Worm (Caenorhabditis elegans) whole organism, L4 larva: ENCODE data around the gene cht-4.

Experiments
- Y75B8A.6 ChIP-seq: fragments of 200-800 bp; sonication (Bioruptor generic); IDR thresholded peaks from 2 replicates; pipeline ENCODE4 v1.3.6; 2022; ENCODE audit warnings: missing genetic modification reagents, missing genetic modification characterization, missing compliant biosample characterization
- aha-1 ChIP-seq: fragments of 150-350 bp; peaks from one replicate; lab custom pipeline; 2014; ENCODE audit warnings: missing biosample characterization, missing genetic modification characterization
- ceh-20 ChIP-seq: fragments of 200-800 bp; sonication (Bioruptor generic); IDR thresholded peaks from 2 replicates; pipeline ENCODE4 v1.3.6; 2022; ENCODE audit warnings: missing genetic modification reagents, missing genetic modification characterization, missing compliant biosample characterization
- ceh-32 ChIP-seq: sonication (generic microtip); optimal IDR thresholded peaks from 2 replicates; lab custom pipeline; 2016; ENCODE audit warnings: mild to moderate bottlenecking, missing genetic modification characterization, missing compliant biosample characterization; ENCODE audit not compliant: poor library complexity
- daf-16 ChIP-seq, 3 experiments: sonication (generic microtip); optimal IDR thresholded peaks; 2 replicates each; lab custom pipeline; 2016 to 2017; ENCODE audit warnings: missing genetic modification characterization in 3 of 3, missing genetic modification reagents in 3 of 3, mild to moderate bottlenecking in 2 of 3, missing compliant biosample characterization in 2 of 3, missing biosample characterization in 1 of 3, moderate library complexity in 1 of 3
- daf-8 ChIP-seq: fragments of 200-800 bp; sonication (Bioruptor generic); IDR thresholded peaks from 2 replicates; pipeline ENCODE4 v1.3.6; 2022; ENCODE audit warnings: missing genetic modification characterization, missing compliant biosample characterization
- dmd-8 ChIP-seq: fragments of 200-800 bp; sonication (Bioruptor generic); IDR thresholded peaks from 2 replicates; pipeline ENCODE4 v1.3.6; 2022; ENCODE audit warnings: missing genetic modification characterization, missing compliant biosample characterization
- dmd-9 ChIP-seq: fragments of 200-800 bp; sonication (Bioruptor generic); IDR thresholded peaks from 2 replicates; pipeline ENCODE4 v1.3.6; 2022; ENCODE audit warnings: missing genetic modification reagents, missing genetic modification characterization, missing compliant biosample characterization
- duxl-1 ChIP-seq: sonication (generic microtip); optimal IDR thresholded peaks from 2 replicates; lab custom pipeline; 2016; ENCODE audit warnings: mild to moderate bottlenecking, missing genetic modification characterization, moderate library complexity, missing compliant biosample characterization; ENCODE audit not compliant: poor library complexity
- fkh-10 ChIP-seq: fragments of 150-350 bp; optimal IDR thresholded peaks from 2 replicates; lab custom pipeline; 2014; ENCODE audit warnings: missing biosample characterization, missing genetic modification reagents, missing genetic modification characterization
- lin-13 ChIP-seq: fragments of 150-350 bp; optimal IDR thresholded peaks from 2 replicates; lab custom pipeline; 2014; ENCODE audit warnings: missing biosample characterization, missing genetic modification reagents, missing genetic modification characterization
- lir-3 ChIP-seq: sonication (generic microtip); optimal IDR thresholded peaks from 2 replicates; lab custom pipeline; 2016; ENCODE audit warnings: mild to moderate bottlenecking, missing genetic modification characterization, missing compliant biosample characterization
- lsy-2 ChIP-seq, 2 experiments: fragments of 150-350 bp in 1 of 2; sonication (generic microtip) in 1 of 2; optimal IDR thresholded peaks; 2 replicates each; lab custom pipeline; 2014 to 2017; ENCODE audit warnings: missing biosample characterization in 2 of 2, missing genetic modification characterization in 2 of 2
- mdt-29 ChIP-seq: fragments of 200-800 bp; sonication (Bioruptor generic); IDR thresholded peaks from 2 replicates; pipeline ENCODE4 v1.3.6; 2022; ENCODE audit warnings: missing genetic modification reagents, missing genetic modification characterization, missing compliant biosample characterization
- nhr-237 ChIP-seq: sonication (generic microtip); optimal IDR thresholded peaks from 2 replicates; lab custom pipeline; 2017; ENCODE audit warnings: missing biosample characterization, missing genetic modification characterization
- nhr-6 ChIP-seq: fragments of 150-350 bp; optimal IDR thresholded peaks from 2 replicates; lab custom pipeline; 2014; ENCODE audit warnings: missing biosample characterization, missing genetic modification characterization
- php-3 ChIP-seq: fragments of 200-800 bp; sonication (Bioruptor generic); IDR thresholded peaks from 2 replicates; pipeline ENCODE4 v1.3.6; 2022; ENCODE audit warnings: missing genetic modification reagents, missing genetic modification characterization, missing compliant biosample characterization
- saeg-2 ChIP-seq: fragments of 200-800 bp; sonication (Bioruptor generic); IDR thresholded peaks from 2 replicates; pipeline ENCODE4 v1.3.6; 2022; ENCODE audit warnings: missing genetic modification reagents, missing genetic modification characterization, missing compliant biosample characterization
- sdz-12 ChIP-seq: fragments of 200-800 bp; sonication (Bioruptor generic); optimal IDR thresholded peaks from 2 replicates; lab custom pipeline; 2018; ENCODE audit warnings: mild to moderate bottlenecking, missing genetic modification characterization, missing compliant biosample characterization
- set-16 ChIP-seq: fragments of 200-800 bp; sonication (Bioruptor generic); IDR thresholded peaks from 2 replicates; pipeline ENCODE4 v1.3.6; 2022; ENCODE audit warnings: missing genetic modification reagents, missing genetic modification characterization, missing compliant biosample characterization
- skn-1 ChIP-seq: fragments of 150-350 bp; optimal IDR thresholded peaks from 2 replicates; lab custom pipeline; 2014; ENCODE audit warnings: missing biosample characterization, missing genetic modification characterization
- tag-97 ChIP-seq: fragments of 200-800 bp; sonication (Bioruptor generic); IDR thresholded peaks from 2 replicates; pipeline ENCODE4 v1.3.6; 2022; ENCODE audit warnings: missing genetic modification characterization, missing compliant biosample characterization
- unc-39 ChIP-seq: sonication (generic microtip); optimal IDR thresholded peaks from 2 replicates; lab custom pipeline; 2017; ENCODE audit warnings: missing biosample characterization, missing genetic modification characterization
- zfp-3 ChIP-seq: fragments of 200-800 bp; sonication (Bioruptor generic); conservative IDR thresholded peaks from 2 replicates; pipeline ENCODE4 v1.3.6; 2022; ENCODE audit warnings: missing genetic modification reagents, missing genetic modification characterization, missing compliant biosample characterization
- zip-2 ChIP-seq: fragments of 150-350 bp; optimal IDR thresholded peaks from 2 replicates; lab custom pipeline; 2014; ENCODE audit warnings: missing biosample characterization, missing genetic modification characterization
- ztf-11 ChIP-seq: fragments of 150-350 bp; optimal IDR thresholded peaks from 2 replicates; lab custom pipeline; 2014; ENCODE audit warnings: missing biosample characterization, missing genetic modification characterization
- ztf-7 ChIP-seq: fragments of 150-350 bp; optimal IDR thresholded peaks from 2 replicates; lab custom pipeline; 2014; ENCODE audit warnings: missing biosample characterization, missing genetic modification characterization

The cht-4 gene

DNA sequence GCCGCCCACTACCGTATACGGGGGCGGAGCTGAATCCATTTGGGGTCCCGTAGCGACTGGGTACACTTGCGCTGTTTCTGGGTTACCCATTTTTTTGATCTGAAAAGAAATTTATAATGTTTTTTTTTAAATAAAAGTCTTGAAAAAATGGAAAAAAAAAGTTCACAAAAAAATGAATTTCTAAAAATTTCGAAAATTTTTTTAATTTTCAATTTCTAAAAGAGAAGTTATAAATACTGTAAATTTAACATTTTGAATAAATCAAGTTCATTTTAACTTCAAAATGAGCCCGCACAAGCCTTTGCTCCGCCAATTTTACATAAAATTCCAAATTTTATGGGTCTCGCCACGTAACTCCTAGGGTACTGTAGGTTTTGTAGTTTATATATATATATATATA is 2.5 kb upstream of the cht-4 start, which contains the start of gene Y22D7AL.15:
TSS of gene Y22D7AL.15 (minus strand) at position 101 of the 400 bp plus-strand sequence.
- TF ChIP-seq saeg-2 (GFP tag; lab: Robert Waterston, UW): no peak
- peak; percentile 17; the same call in 1 of the 2 replicates for TF ChIP-seq set-16
- TF ChIP-seq, all 104 proteins: peak for 1

DNA sequence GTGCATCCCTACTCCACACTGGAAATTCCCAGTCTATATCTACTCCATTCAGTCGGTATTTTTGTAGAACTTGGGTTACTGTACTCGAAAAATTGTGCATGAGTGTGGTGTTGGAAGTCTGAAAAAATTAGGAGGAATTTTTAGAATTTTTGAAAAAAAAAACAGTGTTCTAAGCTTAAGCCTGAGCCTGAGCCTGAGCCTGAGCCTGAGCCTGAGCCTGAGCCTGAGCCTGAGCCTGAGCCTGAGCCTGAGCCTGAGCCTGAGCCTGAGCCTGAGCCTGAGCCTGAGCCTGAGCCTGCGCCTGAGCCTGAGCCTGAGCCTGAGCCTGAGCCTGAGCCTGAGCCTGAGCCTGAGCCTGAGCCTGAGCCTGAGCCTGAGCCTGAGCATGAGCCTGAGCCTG is 973 bp downstream of the cht-4 start:
- TF ChIP-seq set-16: peak; percentile 43; the same call in 1 of the 2 replicates

ce11 chrIII:1652925-1653324 is 4.4 kb downstream of the cht-4 start:
- TF ChIP-seq nhr-6 (tag; lab: Kevin White, UChicago) (no peak), aha-1 (peak; percentile 79)
- TF ChIP-seq, all 104 proteins: peak for 1

DNA sequence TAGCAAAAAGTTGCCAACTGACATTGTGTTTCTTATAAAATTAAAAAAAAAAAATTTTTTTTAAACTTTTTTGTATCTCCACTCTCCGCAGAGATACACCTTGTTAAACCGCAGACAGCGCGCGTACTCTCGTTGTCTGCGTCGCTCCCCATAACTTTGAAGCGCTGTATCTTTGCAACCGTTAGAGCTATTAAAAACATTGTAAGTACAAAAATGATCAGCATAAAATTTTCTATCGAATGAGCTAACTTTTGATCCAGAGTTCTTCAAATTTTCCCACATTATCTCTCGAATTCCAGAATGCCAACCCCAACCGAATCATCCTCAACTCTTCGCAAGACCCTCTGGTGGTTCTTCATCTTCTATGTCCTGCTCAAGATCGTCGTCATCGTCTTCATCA is 5.1 kb downstream of the cht-4 start, which contains the start of gene Y22D7AL.1:
TSS of gene Y22D7AL.1 (plus strand) at position 301 of the 400 bp plus-strand sequence.
- no peak for TF ChIP-seq ztf-11 (tag; lab: Kevin White, UChicago)

ce11 chrIII:1641163-1641562 is 16.1 kb downstream of the cht-4 start, which contains the start of gene Y22D7AL.3:
Gene Y22D7AL.3 (plus strand): TSS chrIII:1641463.
- TF ChIP-seq aha-1 (peak; percentile 28), ztf-11 (tag; lab: Kevin White, UChicago) (no peak), dmd-8 (GFP tag; lab: Robert Waterston, UW) (no peak), mdt-29 (GFP tag; lab: Robert Waterston, UW) (no peak)
- TF ChIP-seq, all 104 proteins: peak for 1

- TF ChIP-seq set-16 (peak; percentile 82), lir-3 (tag; lab: Kevin White, UChicago) (no peak), php-3 (GFP tag; lab: Robert Waterston, UW) (no peak), daf-16 (GFP tag; optimal IDR thresholded peaks at IDR 0.05; lab: Kevin White, UChicago) (no peak), daf-16 (tag; optimal IDR thresholded peaks at IDR 0.05; lab: Kevin White, UChicago) (no peak)
Observed at ce11 chrIII:1638345-1638744, 18.9 kb downstream of the cht-4 start.

DNA sequence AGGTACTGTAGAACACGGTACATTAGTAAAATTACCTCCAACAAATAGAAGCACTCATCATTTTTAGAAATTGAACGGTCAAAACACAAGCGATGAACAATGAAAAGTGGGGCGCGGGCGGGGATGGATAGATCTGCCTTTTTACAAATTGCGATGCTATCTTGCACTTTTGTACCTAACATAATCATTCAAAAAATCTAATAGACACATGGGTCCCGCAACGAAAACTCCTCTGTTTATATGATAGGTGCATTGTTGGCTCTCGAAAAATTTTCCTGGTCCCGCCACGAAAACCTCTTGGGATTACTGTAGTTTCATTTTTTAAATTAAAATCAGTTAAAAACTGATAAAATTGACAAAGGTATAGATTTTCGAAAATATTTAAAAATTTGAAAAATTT is 23.0 kb downstream of the cht-4 start, which contains the start of gene Y22D7AL.11:
TSS of gene Y22D7AL.11 (minus strand) at position 101 of the 400 bp plus-strand sequence.
- TF ChIP-seq fkh-10 (GFP tag; lab: Kevin White, UChicago) (no peak), nhr-237 (tag; lab: Kevin White, UChicago) (no peak), ztf-7 (no peak), unc-39 (tag; lab: Kevin White, UChicago) (no peak), lin-13 (GFP tag; lab: Kevin White, UChicago) (no peak), skn-1 (tag; lab: Kevin White, UChicago) (no peak), set-16 (no peak), daf-8 (GFP tag; lab: Robert Waterston, UW) (no peak), aha-1 (no peak), duxl-1 (tag; lab: Kevin White, UChicago) (no peak), lsy-2 (tag; optimal IDR thresholded peaks at IDR 0.05; lab: Kevin White, UChicago) (no peak), zfp-3 (GFP tag; lab: Robert Waterston, UW) (no peak), ceh-32 (tag; lab: Kevin White, UChicago) (no peak), zip-2 (no peak), sdz-12 (GFP tag; lab: Kevin White, UChicago) (no peak), ceh-20 (GFP tag; lab: Robert Waterston, UW) (no peak), dmd-9 (GFP tag; lab: Robert Waterston, UW) (no peak), Y75B8A.6 (no peak), tag-97 (GFP tag; lab: Robert Waterston, UW) (no peak)
